Fruit fly (Drosophila melanogaster): ENCODE measurements around the gene SdhD.
A peak's percentile ranks its signal among the peaks of the same experiment; 100 is the strongest.

Gene SdhD

dm6 chr3R:23781466-23781935 is 21.1 kb upstream of the SdhD start, which contains the start of the genes Nup98-96 and mbc (continued):
- TF ChIP-seq CG30403 (GFP tag; optimal IDR thresholded peaks at IDR 0.05), result peak; percentile 94
- TF ChIP-seq ind (GFP tag; optimal IDR thresholded peaks at IDR 0.05), result peak; percentile 89
- peak; percentile 78 for TF ChIP-seq fd96Cb (tag; optimal IDR thresholded peaks at IDR 0.05)
- peak; percentile 34 for TF ChIP-seq CG13123 (GFP tag; optimal IDR thresholded peaks at IDR 0.05)
- TF ChIP-seq toy (GFP tag; IDR thresholded peaks at IDR 0.05), result peak; percentile 14; the same call in 1 of the 2 replicates
- TF ChIP-seq YL-1 (GFP tag; optimal IDR thresholded peaks at IDR 0.05), result peak; percentile 93
- TF ChIP-seq Spps (tag; optimal IDR thresholded peaks at IDR 0.05), result peak; percentile 61
- TF ChIP-seq usp (GFP tag; optimal IDR thresholded peaks at IDR 0.05), result no peak
- peak; percentile 79 for TF ChIP-seq CG11247 (GFP tag; IDR thresholded peaks at IDR 0.05)
- peak; percentile 93 for TF ChIP-seq slbo (GFP tag; IDR thresholded peaks at IDR 0.05)
- TF ChIP-seq Rfx (GFP tag; IDR thresholded peaks at IDR 0.05), result peak; percentile 91
- peak; percentile 83 for TF ChIP-seq tgo (GFP tag; IDR thresholded peaks at IDR 0.05)
- peak; percentile 86 for TF ChIP-seq CG32772 (GFP tag; IDR thresholded peaks at IDR 0.05)
- peak; percentile 42 for TF ChIP-seq Scr (GFP tag; IDR thresholded peaks at IDR 0.05; ENCODE audit: partially characterized antibody)
- TF ChIP-seq CG2199 (GFP tag; IDR thresholded peaks at IDR 0.05), result no peak; the same call in 2 of the 3 replicates
- TF ChIP-seq CG1603 (tag; optimal IDR thresholded peaks at IDR 0.05), result peak; percentile 83
- peak; percentile 76 for TF ChIP-seq CG11085 (GFP tag; IDR thresholded peaks at IDR 0.05)
- TF ChIP-seq ranshi (GFP tag; IDR thresholded peaks at IDR 0.05), result peak; percentile 84
- TF ChIP-seq Nf-YB (GFP tag; optimal IDR thresholded peaks at IDR 0.05), result peak; percentile 57
- peak; percentile 87 for TF ChIP-seq Atf-2 (GFP tag; optimal IDR thresholded peaks at IDR 0.05)
- TF ChIP-seq Lim3 (GFP tag; IDR thresholded peaks at IDR 0.05), result no peak; the same call in 1 of the 2 replicates
- peak; percentile 63 for TF ChIP-seq CG5245 (GFP tag; optimal IDR thresholded peaks at IDR 0.05)
- TF ChIP-seq NfI (GFP tag; optimal IDR thresholded peaks at IDR 0.05), result peak; percentile 79
- TF ChIP-seq Sox100B (GFP tag; optimal IDR thresholded peaks at IDR 0.05), result peak; percentile 31
- peak; percentile 95 for TF ChIP-seq CG4617 (GFP tag; optimal IDR thresholded peaks at IDR 0.05; ENCODE audit: borderline replicate concordance)
- peak; percentile 63; the same call in 1 of the 2 replicates for TF ChIP-seq Bgb (GFP tag; IDR thresholded peaks at IDR 0.05; ENCODE audit: partially characterized antibody)
- TF ChIP-seq GATAe (GFP tag; conservative IDR thresholded peaks at IDR 0.05), result peak; percentile 27; the same call in 1 of the 2 replicates
- TF ChIP-seq CG12391 (tag; optimal IDR thresholded peaks at IDR 0.05), result peak; percentile 91
- peak; percentile 63 for TF ChIP-seq salm (tag; optimal IDR thresholded peaks at IDR 0.05)
- peak; percentile 95 for TF ChIP-seq dm (GFP tag; optimal IDR thresholded peaks at IDR 0.05)
- peak; percentile 80 to 85 for TF ChIP-seq Hr51 (GFP tag; optimal IDR thresholded peaks at IDR 0.05)
- TF ChIP-seq sens-2 (GFP tag; IDR thresholded peaks at IDR 0.05), result peak; percentile 65
- peak; percentile 17 for TF ChIP-seq CG12071 (GFP tag; optimal IDR thresholded peaks at IDR 0.05)
- TF ChIP-seq CG7786 (GFP tag; optimal IDR thresholded peaks at IDR 0.05), result peak; percentile 92
- peak; percentile 74 for TF ChIP-seq eyg (GFP tag; optimal IDR thresholded peaks at IDR 0.05)
- 0 out of 2 replicates have a peak, but pooled peaks have one; percentile 12 for TF ChIP-seq Doc2 (GFP tag; IDR thresholded peaks at IDR 0.05)
- TF ChIP-seq ash1 (GFP tag; optimal IDR thresholded peaks at IDR 0.05), result peak; percentile 8
- peak; percentile 63 for TF ChIP-seq E2f2 (GFP tag; IDR thresholded peaks at IDR 0.05)
- TF ChIP-seq Mes4 (GFP tag; optimal IDR thresholded peaks at IDR 0.05), result peak; percentile 90
- peak; percentile 53 for TF ChIP-seq schlank (tag; optimal IDR thresholded peaks at IDR 0.05)
- peak; percentile 100 for TF ChIP-seq ssp (GFP tag; IDR thresholded peaks at IDR 0.05)
- no peak for TF ChIP-seq pita (GFP tag; optimal IDR thresholded peaks at IDR 0.05)
- TF ChIP-seq CG12219 (GFP tag; optimal IDR thresholded peaks at IDR 0.05), result peak; percentile 68
- TF ChIP-seq dimm (GFP tag; IDR thresholded peaks at IDR 0.05), result peak; percentile 68
- TF ChIP-seq Hr78 (GFP tag; optimal IDR thresholded peaks at IDR 0.05), result no peak
- no peak for TF ChIP-seq CG15073 (GFP tag; optimal IDR thresholded peaks at IDR 0.05)
- no peak for TF ChIP-seq tna (GFP tag; IDR thresholded peaks at IDR 0.05; ENCODE audit: partially characterized antibody)
- no peak for TF ChIP-seq aop (GFP tag; IDR thresholded peaks at IDR 0.05)
- TF ChIP-seq repo (GFP tag; optimal IDR thresholded peaks at IDR 0.05), result peak; percentile 81
- TF ChIP-seq Dbx (GFP tag; IDR thresholded peaks at IDR 0.05), result peak; percentile 89
- peak; percentile 62 for TF ChIP-seq stc (GFP tag; IDR thresholded peaks at IDR 0.05)

Measured in whole organism, embryonic.